Worm (Caenorhabditis elegans) whole organism, L3 larva: ENCODE data around the gene spin-4.

ENCODE experiments used
- aly-2 ChIP-seq: fragments of 150-350 bp; optimal IDR thresholded peaks from 2 replicates; lab custom pipeline; 2014; ENCODE audit warnings: missing biosample characterization, missing genetic modification characterization
- ama-1 ChIP-seq: fragments of 150-350 bp; optimal IDR thresholded peaks from 2 replicates; lab custom pipeline; 2018
- elt-3 ChIP-seq, 3 experiments: fragments of 150-350 bp in 1 of 3; sonication (generic microtip) in 2 of 3; optimal IDR thresholded peaks; 2 replicates in 2 of 3; 4 replicates in 1 of 3; lab custom pipeline; 2014 to 2017; ENCODE audit warnings: missing biosample characterization in 3 of 3, missing genetic modification characterization in 3 of 3
- lin-39 ChIP-seq: fragments of 150-350 bp; optimal IDR thresholded peaks from 2 replicates; lab custom pipeline; 2018; ENCODE audit warnings: missing biosample characterization, missing genetic modification reagents, missing genetic modification characterization
- mdl-1 ChIP-seq: fragments of 150-350 bp; optimal IDR thresholded peaks from 2 replicates; lab custom pipeline; 2014; ENCODE audit warnings: missing biosample characterization, missing genetic modification characterization
- nhr-23 ChIP-seq: fragments of 150-350 bp; optimal IDR thresholded peaks from 2 replicates; lab custom pipeline; 2014; ENCODE audit warnings: missing biosample characterization, missing genetic modification reagents, missing genetic modification characterization
- nhr-25 ChIP-seq: sonication (generic microtip); optimal IDR thresholded peaks from 2 replicates; lab custom pipeline; 2017; ENCODE audit warnings: missing biosample characterization, missing genetic modification characterization
- pha-4 ChIP-seq: fragments of 150-350 bp; optimal IDR thresholded peaks from 2 replicates; lab custom pipeline; 2014; ENCODE audit warnings: missing biosample characterization, missing genetic modification reagents, missing genetic modification characterization
- skn-1 ChIP-seq: fragments of 150-350 bp; optimal IDR thresholded peaks from 2 replicates; lab custom pipeline; 2014; ENCODE audit warnings: missing biosample characterization, missing genetic modification characterization
- snpc-4 ChIP-seq: fragments of 150-350 bp; optimal IDR thresholded peaks from 2 replicates; lab custom pipeline; 2014; ENCODE audit warnings: missing biosample characterization, missing genetic modification characterization
- unc-39 ChIP-seq: sonication (generic microtip); optimal IDR thresholded peaks from 4 replicates; lab custom pipeline; 2017; ENCODE audit warnings: missing biosample characterization, missing genetic modification characterization
- unc-62 ChIP-seq: fragments of 150-350 bp; sonication (generic microtip); optimal IDR thresholded peaks from 4 replicates; lab custom pipeline; 2014; ENCODE audit warnings: missing biosample characterization, missing genetic modification reagents, missing genetic modification characterization
- ztf-11 ChIP-seq: fragments of 150-350 bp; optimal IDR thresholded peaks from 2 replicates; lab custom pipeline; 2014; ENCODE audit warnings: missing biosample characterization, missing genetic modification characterization

DNA sequence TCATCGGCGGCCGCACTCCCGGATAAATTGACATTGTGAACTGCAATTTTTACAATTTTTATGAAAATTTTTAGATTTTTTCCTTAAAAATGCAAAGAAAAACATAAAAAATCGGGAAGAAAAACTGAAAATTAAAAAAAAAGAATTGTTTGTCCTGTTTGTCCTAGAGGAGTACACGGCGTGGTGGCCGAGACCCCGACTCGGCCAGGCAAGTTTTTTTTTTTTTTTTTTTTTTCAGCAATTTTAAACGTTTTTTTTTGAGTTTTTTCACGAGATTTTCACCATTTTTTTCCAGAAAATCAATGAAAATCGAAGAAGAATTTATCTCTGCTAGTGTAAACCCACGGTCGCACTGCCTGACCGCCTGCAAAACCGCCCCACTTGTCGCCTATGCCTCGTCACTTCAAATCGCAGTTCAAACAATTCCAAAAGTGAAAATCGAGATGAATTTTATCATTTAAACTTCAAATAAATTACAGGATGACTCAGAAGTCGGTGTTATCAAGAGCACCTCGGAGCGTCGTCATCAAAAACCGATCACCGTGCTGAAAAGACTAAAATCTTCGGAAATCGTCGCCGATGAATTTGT lies 14.6 kb upstream of the spin-4 start, which contains the start of the genes taf-7.2 and elpc-2:
- no peak for TF ChIP-seq ztf-11 (tag; lab: Kevin White, UChicago)
- TF ChIP-seq unc-62 (GFP tag; lab: Kevin White, UChicago): no peak
- TF ChIP-seq snpc-4: no peak
- TF ChIP-seq aly-2 (tag; lab: Kevin White, UChicago): no peak
- no peak for TF ChIP-seq mdl-1 (tag; lab: Kevin White, UChicago)
- TF ChIP-seq lin-39 (tag; lab: Kevin White, UChicago): no peak
- TF ChIP-seq skn-1: no peak
- TF ChIP-seq pha-4 (tag; lab: Kevin White, UChicago): peak; percentile 52
- TF ChIP-seq unc-39: no peak
- TF ChIP-seq ama-1 (lab: Kevin White, UChicago): no peak
- TF ChIP-seq nhr-25: no peak
- no peak for TF ChIP-seq elt-3 (tag; optimal IDR thresholded peaks at IDR 0.05; lab: Kevin White, UChicago)
- no peak for TF ChIP-seq nhr-23 (tag; lab: Kevin White, UChicago)
